Fruit fly (Drosophila melanogaster) whole organism, wandering third instar larva: Measurements from ENCODE around the gene CG46042.

Experiments
- Abd-B ChIP-seq: fragments of >200 bp; optimal IDR thresholded peaks from 2 replicates; lab custom pipeline; 2017; ENCODE audit warnings: missing biosample characterization, missing genetic modification characterization
- CG32264 ChIP-seq: fragments of 200-800 bp; sonication (Bioruptor generic); optimal IDR thresholded peaks from 2 replicates; lab custom pipeline; 2016; ENCODE audit warnings: missing biosample characterization, missing genetic modification characterization
- CG9705 ChIP-seq: fragments of 200-800 bp; sonication (Bioruptor generic); optimal IDR thresholded peaks from 2 replicates; lab custom pipeline; 2018; ENCODE audit warnings: missing biosample characterization, mild to moderate bottlenecking, missing genetic modification characterization
- CrebA ChIP-seq: fragments of 200-800 bp; sonication (Bioruptor generic); optimal IDR thresholded peaks from 2 replicates; lab custom pipeline; 2016; ENCODE audit warnings: missing biosample characterization, mild to moderate bottlenecking, missing genetic modification characterization, borderline replicate concordance
- Dfd ChIP-seq: fragments of >200 bp; optimal IDR thresholded peaks from 2 replicates; lab custom pipeline; 2017; ENCODE audit warnings: missing biosample characterization, missing genetic modification characterization
- Dif ChIP-seq: fragments of 200-275, 200-300 bp; sonication (Bioruptor generic); optimal IDR thresholded peaks from 2 replicates; lab custom pipeline; 2018; ENCODE audit warnings: missing biosample characterization, missing genetic modification characterization; ENCODE audit not compliant: partially characterized antibody
- GATAd ChIP-seq: sonication (Bioruptor generic); optimal IDR thresholded peaks from 2 replicates; lab custom pipeline; 2016; ENCODE audit warnings: missing biosample characterization, missing genetic modification characterization
- HLH106 ChIP-seq: fragments of 200-800 bp; optimal IDR thresholded peaks from 3 replicates; lab custom pipeline; 2019; ENCODE audit warnings: missing biosample characterization, mild to moderate bottlenecking, missing genetic modification characterization, moderate library complexity
- Hnf4 ChIP-seq: fragments of 200-800 bp; sonication (Bioruptor generic); optimal IDR thresholded peaks from 2 replicates; lab custom pipeline; 2016; ENCODE audit warnings: missing biosample characterization, mild to moderate bottlenecking, missing genetic modification characterization
- Hr78 ChIP-seq: fragments of >200 bp; optimal IDR thresholded peaks from 2 replicates; lab custom pipeline; 2017; ENCODE audit warnings: missing biosample characterization, missing genetic modification characterization
- Hr83 ChIP-seq: fragments of 200-300 bp; sonication (Bioruptor generic); optimal IDR thresholded peaks from 2 replicates; lab custom pipeline; 2016; ENCODE audit warnings: missing biosample characterization, mild to moderate bottlenecking, missing genetic modification characterization, moderate library complexity; ENCODE audit not compliant: poor library complexity, severe bottlenecking
- Jra ChIP-seq: sonication (Bioruptor generic); optimal IDR thresholded peaks from 2 replicates; lab custom pipeline; 2016; ENCODE audit warnings: missing biosample characterization, missing genetic modification characterization
- Mio ChIP-seq: sonication (Bioruptor generic); optimal IDR thresholded peaks from 2 replicates; lab custom pipeline; 2016; ENCODE audit warnings: missing biosample characterization, missing genetic modification characterization
- Myc ChIP-seq: fragments of >200 bp; optimal IDR thresholded peaks from 2 replicates; lab custom pipeline; 2017
- N ChIP-seq: fragments of >200 bp; optimal IDR thresholded peaks from 2 replicates; lab custom pipeline; 2018; ENCODE audit warnings: missing biosample characterization, missing external identifiers, missing genetic modification characterization
- OdsH ChIP-seq: fragments of 200-800 bp; sonication (Bioruptor generic); optimal IDR thresholded peaks from 2 replicates; lab custom pipeline; 2016; ENCODE audit warnings: missing biosample characterization, mild to moderate bottlenecking, missing genetic modification characterization
- Rel ChIP-seq, 2 experiments: fragments of 200-800 bp; sonication (Bioruptor generic) in 1 of 2; optimal IDR thresholded peaks; 2 replicates in 1 of 2; 3 replicates in 1 of 2; lab custom pipeline; 2016 to 2019; ENCODE audit warnings: mild to moderate bottlenecking in 2 of 2, missing biosample characterization in 2 of 2, missing genetic modification characterization in 2 of 2, moderate library complexity in 1 of 2
- Sp1 ChIP-seq: fragments of 200-800 bp; sonication (Bioruptor generic); optimal IDR thresholded peaks from 3 replicates; lab custom pipeline; 2019; ENCODE audit warnings: missing biosample characterization, mild to moderate bottlenecking, missing genetic modification characterization, moderate library complexity
- Vsx2 ChIP-seq: fragments of 200-300, 225-300 bp; sonication (Bioruptor generic); optimal IDR thresholded peaks from 2 replicates; lab custom pipeline; 2018; ENCODE audit warnings: missing biosample characterization, missing genetic modification characterization; ENCODE audit not compliant: partially characterized antibody
- br ChIP-seq: fragments of 200-800 bp; sonication (Bioruptor generic); optimal IDR thresholded peaks from 2 replicates; lab custom pipeline; 2016; ENCODE audit warnings: missing biosample characterization, missing genetic modification characterization
- brk ChIP-seq: fragments of 200-800 bp; sonication (Bioruptor generic); optimal IDR thresholded peaks from 2 replicates; lab custom pipeline; 2016; ENCODE audit warnings: missing biosample characterization, mild to moderate bottlenecking, missing genetic modification characterization
- dl ChIP-seq, 2 experiments: fragments of 175-275, 200-275 bp in 1 of 2; fragments of 200-275 bp in 1 of 2; sonication (Bioruptor generic); optimal IDR thresholded peaks; lab custom pipeline; 2018; ENCODE audit warnings: mild to moderate bottlenecking in 2 of 2, missing biosample characterization in 2 of 2, missing genetic modification characterization in 2 of 2, moderate library complexity in 2 of 2; ENCODE audit not compliant: partially characterized antibody in 2 of 2, insufficient read depth in 1 of 2
- dmrt93B ChIP-seq: fragments of 200-800 bp; sonication (Bioruptor generic); optimal IDR thresholded peaks from 2 replicates; lab custom pipeline; 2018; ENCODE audit warnings: missing biosample characterization, mild to moderate bottlenecking, missing genetic modification characterization
- dsf ChIP-seq: sonication (Bioruptor generic); optimal IDR thresholded peaks from 2 replicates; lab custom pipeline; 2016; ENCODE audit warnings: missing biosample characterization, missing genetic modification characterization, borderline replicate concordance
- ey ChIP-seq: fragments of 200-800 bp; sonication (Bioruptor generic); optimal IDR thresholded peaks from 2 replicates; lab custom pipeline; 2016; ENCODE audit warnings: missing biosample characterization, missing genetic modification characterization
- foxo ChIP-seq, 2 experiments: fragments of 200-800 bp; sonication (Bioruptor generic); optimal IDR thresholded peaks; 2 replicates in 1 of 2; 3 replicates in 1 of 2; lab custom pipeline; 2016 to 2017; ENCODE audit warnings: missing biosample characterization in 2 of 2, missing genetic modification characterization in 2 of 2
- fru ChIP-seq: fragments of 200-800 bp; sonication (Bioruptor generic); optimal IDR thresholded peaks from 3 replicates; lab custom pipeline; 2016; ENCODE audit warnings: missing biosample characterization, mild to moderate bottlenecking, missing genetic modification characterization
- h ChIP-seq: fragments of 200-800 bp; sonication (Bioruptor generic); optimal IDR thresholded peaks from 3 replicates; lab custom pipeline; 2016; ENCODE audit warnings: missing biosample characterization, mild to moderate bottlenecking, missing genetic modification characterization
- jim ChIP-seq: fragments of 175-275, 200-325 bp; sonication (Bioruptor generic); optimal IDR thresholded peaks from 2 replicates; lab custom pipeline; 2016; ENCODE audit warnings: missing biosample characterization, mild to moderate bottlenecking, missing genetic modification characterization
- lola ChIP-seq: fragments of >200 bp; optimal IDR thresholded peaks from 2 replicates; lab custom pipeline; 2017; ENCODE audit warnings: missing biosample characterization, missing genetic modification characterization
- pan ChIP-seq: fragments of >200 bp; optimal IDR thresholded peaks from 2 replicates; lab custom pipeline; 2017
- psq ChIP-seq: fragments of 200-800 bp; sonication (Bioruptor generic); optimal IDR thresholded peaks from 3 replicates; lab custom pipeline; 2017; ENCODE audit warnings: missing biosample characterization, mild to moderate bottlenecking, missing genetic modification characterization, moderate library complexity
- rgr ChIP-seq: fragments of 200-800 bp; sonication (Bioruptor generic); optimal IDR thresholded peaks from 3 replicates; lab custom pipeline; 2016; ENCODE audit warnings: missing biosample characterization, mild to moderate bottlenecking, missing genetic modification characterization
- sage ChIP-seq: fragments of 200-800 bp; sonication (Bioruptor generic); optimal IDR thresholded peaks from 2 replicates; lab custom pipeline; 2016; ENCODE audit warnings: missing biosample characterization, mild to moderate bottlenecking, missing genetic modification characterization
- sv ChIP-seq: fragments of 200-800 bp; sonication (Bioruptor generic); optimal IDR thresholded peaks from 3 replicates; lab custom pipeline; 2016; ENCODE audit warnings: missing biosample characterization, missing genetic modification characterization
- tai ChIP-seq: sonication (Bioruptor generic); optimal IDR thresholded peaks from 2 replicates; lab custom pipeline; 2016; ENCODE audit warnings: missing biosample characterization, missing genetic modification characterization
- usp ChIP-seq: fragments of >200 bp; optimal IDR thresholded peaks from 2 replicates; lab custom pipeline; 2017; ENCODE audit warnings: missing biosample characterization, missing genetic modification characterization
- woc ChIP-seq: sonication (Bioruptor generic); optimal IDR thresholded peaks from 2 replicates; lab custom pipeline; 2016; ENCODE audit warnings: missing biosample characterization, mild to moderate bottlenecking, missing genetic modification characterization

The CG46042 gene

dm6 chr3R:19905932-19906439, 36.2 kb downstream of the CG46042 start:
- peak; percentile 92 for TF ChIP-seq Hnf4 (GFP tag; lab: Kevin White, UChicago)
- TF ChIP-seq br (GFP tag; lab: Kevin White, UChicago): peak; percentile 95
- TF ChIP-seq Rel (GFP tag; optimal IDR thresholded peaks at IDR 0.05; lab: Kevin White, UChicago): peak; percentile 33
- peak; percentile 87 for TF ChIP-seq Rel (tag; optimal IDR thresholded peaks at IDR 0.05; lab: Kevin White, UChicago)
- peak; percentile 95 for TF ChIP-seq h (GFP tag; lab: Kevin White, UChicago)
- TF ChIP-seq Abd-B (GFP tag; lab: Kevin White, UChicago): no peak
- TF ChIP-seq Mio (GFP tag; lab: Kevin White, UChicago): peak; percentile 78
- peak; percentile 92 for TF ChIP-seq Jra (GFP tag; lab: Kevin White, UChicago)
- peak; percentile 83 for TF ChIP-seq dmrt93B (GFP tag; lab: Kevin White, UChicago)
- no peak for TF ChIP-seq usp (GFP tag; lab: Kevin White, UChicago)
- peak; percentile 52 for TF ChIP-seq CG9705 (GFP tag; lab: Kevin White, UChicago)
- TF ChIP-seq sv (GFP tag; lab: Kevin White, UChicago): peak; percentile 68
- peak; percentile 81 for TF ChIP-seq Hr83 (GFP tag; lab: Kevin White, UChicago)
- peak; percentile 6 to 94 for TF ChIP-seq foxo (GFP tag; optimal IDR thresholded peaks at IDR 0.05; lab: Kevin White, UChicago)
- no peak for TF ChIP-seq dl (GFP tag; optimal IDR thresholded peaks at IDR 0.05; lab: Kevin White, UChicago; ENCODE audit: insufficient read depth in 1 of 2, partially characterized antibody in 2 of 2)
- no peak for TF ChIP-seq CrebA (GFP tag; lab: Kevin White, UChicago)
- no peak for TF ChIP-seq brk (GFP tag; lab: Kevin White, UChicago)
- peak; percentile 89 for TF ChIP-seq HLH106
- peak; percentile 45 for TF ChIP-seq GATAd
- TF ChIP-seq sage (GFP tag; lab: Kevin White, UChicago): peak; percentile 55
- TF ChIP-seq N: no peak
- no peak for TF ChIP-seq lola
- TF ChIP-seq CG32264 (GFP tag; lab: Kevin White, UChicago): peak; percentile 66
- peak; percentile 96 for TF ChIP-seq ey (GFP tag; lab: Kevin White, UChicago)
- TF ChIP-seq Sp1 (GFP tag; lab: Kevin White, UChicago): peak; percentile 86
- TF ChIP-seq psq: peak; percentile 86
- no peak for TF ChIP-seq pan (lab: Kevin White, UChicago)
- peak; percentile 96 for TF ChIP-seq rgr (GFP tag; lab: Kevin White, UChicago)
- TF ChIP-seq woc (GFP tag; lab: Kevin White, UChicago): peak; percentile 75
- peak; percentile 95 for TF ChIP-seq fru
- peak; percentile 89 for TF ChIP-seq tai
- TF ChIP-seq OdsH (GFP tag; lab: Kevin White, UChicago): peak; percentile 95
- TF ChIP-seq jim (GFP tag; lab: Kevin White, UChicago): peak; percentile 10
- TF ChIP-seq Vsx2 (GFP tag; lab: Kevin White, UChicago): no peak
- peak; percentile 42 for TF ChIP-seq Dif (GFP tag; lab: Kevin White, UChicago)
- no peak for TF ChIP-seq Hr78 (GFP tag; lab: Kevin White, UChicago)
- no peak for TF ChIP-seq Myc (lab: Kevin White, UChicago)
- peak; percentile 56 for TF ChIP-seq dsf (GFP tag; lab: Kevin White, UChicago)

- peak; percentile 81 for TF ChIP-seq h (GFP tag; lab: Kevin White, UChicago)
- TF ChIP-seq psq: peak; percentile 35
- TF ChIP-seq Sp1 (GFP tag; lab: Kevin White, UChicago): peak; percentile 65
- TF ChIP-seq sage (GFP tag; lab: Kevin White, UChicago): no peak
- no peak for TF ChIP-seq Mio (GFP tag; lab: Kevin White, UChicago)
- peak in 1 of 2 experiments; percentile 68 for TF ChIP-seq foxo (GFP tag; optimal IDR thresholded peaks at IDR 0.05; lab: Kevin White, UChicago)
- TF ChIP-seq dsf (GFP tag; lab: Kevin White, UChicago): peak; percentile 8
- no peak for TF ChIP-seq brk (GFP tag; lab: Kevin White, UChicago)
- peak; percentile 48 for TF ChIP-seq CG9705 (GFP tag; lab: Kevin White, UChicago)
- TF ChIP-seq HLH106: peak; percentile 49
- peak; percentile 37 for TF ChIP-seq OdsH (GFP tag; lab: Kevin White, UChicago)
- peak; percentile 40 for TF ChIP-seq woc (GFP tag; lab: Kevin White, UChicago)
- peak; percentile 74 for TF ChIP-seq Hr83 (GFP tag; lab: Kevin White, UChicago)
- TF ChIP-seq tai: no peak
- TF ChIP-seq pan (lab: Kevin White, UChicago): no peak
- no peak for TF ChIP-seq CG32264 (GFP tag; lab: Kevin White, UChicago)
- peak; percentile 62 for TF ChIP-seq fru
- no peak for TF ChIP-seq Dif (GFP tag; lab: Kevin White, UChicago)
- TF ChIP-seq Jra (GFP tag; lab: Kevin White, UChicago): peak; percentile 73
- TF ChIP-seq Rel (GFP tag; optimal IDR thresholded peaks at IDR 0.05; lab: Kevin White, UChicago): no peak
- TF ChIP-seq Rel (tag; optimal IDR thresholded peaks at IDR 0.05; lab: Kevin White, UChicago): peak; percentile 93
- no peak for TF ChIP-seq Vsx2 (GFP tag; lab: Kevin White, UChicago)
- TF ChIP-seq Hnf4 (GFP tag; lab: Kevin White, UChicago): peak; percentile 39
- TF ChIP-seq ey (GFP tag; lab: Kevin White, UChicago): peak; percentile 59
- peak; percentile 56 for TF ChIP-seq sv (GFP tag; lab: Kevin White, UChicago)
- TF ChIP-seq GATAd: no peak
- TF ChIP-seq Myc (lab: Kevin White, UChicago): peak; percentile 49
- TF ChIP-seq rgr (GFP tag; lab: Kevin White, UChicago): peak; percentile 56
- TF ChIP-seq Dfd (GFP tag; lab: Kevin White, UChicago): no peak
- no peak for TF ChIP-seq N
- TF ChIP-seq usp (GFP tag; lab: Kevin White, UChicago): no peak
- no peak for TF ChIP-seq lola
- peak; percentile 72 for TF ChIP-seq br (GFP tag; lab: Kevin White, UChicago)
- TF ChIP-seq dmrt93B (GFP tag; lab: Kevin White, UChicago): no peak
- no peak for TF ChIP-seq dl (GFP tag; optimal IDR thresholded peaks at IDR 0.05; lab: Kevin White, UChicago; ENCODE audit: insufficient read depth in 1 of 2, partially characterized antibody in 2 of 2)
- TF ChIP-seq Hr78 (GFP tag; lab: Kevin White, UChicago): no peak
- TF ChIP-seq Abd-B (GFP tag; lab: Kevin White, UChicago): no peak
- no peak for TF ChIP-seq jim (GFP tag; lab: Kevin White, UChicago)
- TF ChIP-seq CrebA (GFP tag; lab: Kevin White, UChicago): no peak
- TF ChIP-seq, all 38 proteins: peak for 19
These were observed 37.3 kb downstream of the CG46042 start, which contains the start of the genes Surf6 and RhoGAP92B for dm6 chr3R:19904865-19905373. Gene Surf6, minus strand, starts transcription at chr3R:19904868. Gene RhoGAP92B, plus strand, starts transcription at chr3R:19905164.
